Worm (Caenorhabditis elegans) whole organism, early embryonic: ENCODE data around the gene pgap-3.

Experiments used
- B0310.2 ChIP-seq: sonication (generic microtip); optimal IDR thresholded peaks from 2 replicates; lab custom pipeline; 2016; ENCODE audit warnings: mild to moderate bottlenecking, missing genetic modification characterization, missing compliant biosample characterization
- F13C5.2 ChIP-seq: sonication (generic microtip); optimal IDR thresholded peaks from 2 replicates; lab custom pipeline; 2017; ENCODE audit warnings: mild to moderate bottlenecking, missing genetic modification characterization, inconsistent platforms, missing compliant biosample characterization
- aly-1 ChIP-seq: sonication (generic microtip); optimal IDR thresholded peaks from 2 replicates; lab custom pipeline; 2016; ENCODE audit warnings: missing genetic modification characterization, missing compliant biosample characterization
- ama-1 ChIP-seq: fragments of 150-350 bp; optimal IDR thresholded peaks from 2 replicates; lab custom pipeline; 2014
- flt-1 ChIP-seq: fragments of 200-800 bp; sonication (Bioruptor generic); IDR thresholded peaks from 2 replicates; pipeline ENCODE4 v1.3.6; 2022; ENCODE audit warnings: missing genetic modification characterization, missing compliant biosample characterization
- hmbx-1 ChIP-seq: sonication (generic microtip); optimal IDR thresholded peaks from 2 replicates; lab custom pipeline; 2016; ENCODE audit warnings: mild to moderate bottlenecking, missing genetic modification characterization, missing compliant biosample characterization
- hmg-4 ChIP-seq: fragments of 200-800 bp; sonication (Bioruptor generic); optimal IDR thresholded peaks from 2 replicates; lab custom pipeline; 2018; ENCODE audit warnings: mild to moderate bottlenecking, missing genetic modification characterization, missing compliant biosample characterization
- hnd-1 ChIP-seq: sonication (generic microtip); optimal IDR thresholded peaks from 2 replicates; lab custom pipeline; 2016; ENCODE audit warnings: missing genetic modification characterization, missing compliant biosample characterization
- pes-1 ChIP-seq: fragments of 200-800 bp; sonication (Bioruptor generic); IDR thresholded peaks from 2 replicates; pipeline ENCODE4 v1.3.6; 2022; ENCODE audit warnings: missing genetic modification reagents, missing genetic modification characterization, missing compliant biosample characterization
- scrt-1 ChIP-seq: fragments of 200-800 bp; sonication (Bioruptor generic); IDR thresholded peaks from 2 replicates; pipeline ENCODE4 v1.3.6; 2022; ENCODE audit warnings: missing genetic modification characterization, missing compliant biosample characterization
- sea-1 ChIP-seq: fragments of 200-800 bp; sonication (Bioruptor generic); conservative IDR thresholded peaks from 2 replicates; pipeline ENCODE4 v1.3.6; 2022; ENCODE audit warnings: missing genetic modification characterization, missing compliant biosample characterization
- tbx-11 ChIP-seq: fragments of 200-800 bp; sonication (Bioruptor generic); IDR thresholded peaks from 2 replicates; pipeline ENCODE4 v1.3.6; 2022; ENCODE audit warnings: missing genetic modification characterization, missing compliant biosample characterization
- tbx-37 ChIP-seq: fragments of 200-800 bp; sonication (Bioruptor generic); conservative IDR thresholded peaks from 2 replicates; pipeline ENCODE4 v1.3.6; 2022; ENCODE audit warnings: missing genetic modification reagents, missing genetic modification characterization, missing compliant biosample characterization
- tra-4 ChIP-seq: sonication (generic microtip); optimal IDR thresholded peaks from 2 replicates; lab custom pipeline; 2017; ENCODE audit warnings: missing genetic modification characterization, missing compliant biosample characterization

- TF ChIP-seq ama-1 (lab: Kevin White, UChicago) (no peak), sea-1 (no peak), B0310.2 (tag; lab: Kevin White, UChicago) (no peak), hnd-1 (tag; lab: Kevin White, UChicago) (no peak), hmbx-1 (tag; lab: Kevin White, UChicago) (no peak), flt-1 (GFP tag; lab: Robert Waterston, UW) (no peak), aly-1 (tag; lab: Kevin White, UChicago) (no peak), tbx-11 (GFP tag; lab: Robert Waterston, UW) (no peak), pes-1 (no peak), hmg-4 (GFP tag; lab: Kevin White, UChicago) (no peak), tbx-37 (GFP tag; lab: Robert Waterston, UW) (no peak), tra-4 (tag; lab: Kevin White, UChicago) (no peak), scrt-1 (GFP tag; lab: Robert Waterston, UW) (no peak), F13C5.2 (tag; lab: Kevin White, UChicago) (no peak)
These were observed 51.6 kb downstream of the pgap-3 start, which contains the start of gene cpg-4 for ce11 chrV:5996114-5996513.
